Worm (Caenorhabditis elegans): ENCODE measurements around the gene seb-3.
A peak's percentile ranks its signal among the peaks of the same experiment; 100 is the strongest.

The seb-3 gene

DNA sequence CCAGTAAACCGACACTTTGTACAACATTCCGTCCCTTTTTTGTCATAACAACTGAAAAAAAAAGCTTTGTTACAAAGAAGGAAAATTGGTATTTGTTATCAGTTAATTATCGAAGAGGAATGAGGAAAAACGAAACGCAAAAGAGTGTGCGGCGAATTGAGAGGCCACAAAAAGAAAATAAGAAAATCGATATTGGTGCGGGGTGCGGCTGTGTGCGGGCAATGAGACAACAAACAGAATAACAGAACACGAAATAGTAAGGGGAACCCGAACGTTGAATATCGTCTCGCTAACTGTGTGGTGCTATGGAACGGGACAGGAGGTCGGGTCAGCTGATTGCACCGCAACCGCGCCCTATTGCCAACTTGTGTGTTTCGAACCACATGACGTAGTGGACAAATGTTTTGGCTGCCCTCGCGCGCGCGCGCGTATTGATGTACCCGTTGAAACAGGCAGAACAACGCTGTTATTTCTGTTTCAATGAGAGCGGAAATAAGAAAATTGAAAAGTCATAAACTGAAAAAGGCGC is 14.5 kb downstream of the seb-3 start, which contains the start of gene C18B12.4 (continued):
- TF ChIP-seq unc-30 (tag; optimal IDR thresholded peaks at IDR 0.05) (no peak), C16A3.4 (tag; optimal IDR thresholded peaks at IDR 0.05) (peak; percentile 91), nhr-12 (tag; optimal IDR thresholded peaks at IDR 0.05) (no peak), ztf-4 (tag; optimal IDR thresholded peaks at IDR 0.05) (peak; percentile 71), egl-27 (tag; optimal IDR thresholded peaks at IDR 0.05) (no peak), ceh-88 (GFP tag; IDR thresholded peaks at IDR 0.05) (peak; percentile 74; the same call in 1 of the 2 replicates), nhr-28 (tag; optimal IDR thresholded peaks at IDR 0.05) (no peak), egl-13 (tag; optimal IDR thresholded peaks at IDR 0.05) (peak; percentile 25)

- TF ChIP-seq fkh-8 (tag; optimal IDR thresholded peaks at IDR 0.05) (peak; percentile 9), C34B4.2 (tag; optimal IDR thresholded peaks at IDR 0.05) (no peak), aly-2 (tag; optimal IDR thresholded peaks at IDR 0.05) (no peak), efl-3 (GFP tag; optimal IDR thresholded peaks at IDR 0.05) (no peak)
Observed at ce11 chrX:15041340-15041739, 15.2 kb downstream of the seb-3 start.

- TF ChIP-seq lin-14 (GFP tag; optimal IDR thresholded peaks at IDR 0.05): peak; percentile 31
- peak; percentile 23 for TF ChIP-seq blmp-1 (tag; optimal IDR thresholded peaks at IDR 0.05)
- TF ChIP-seq mdl-1 (tag; optimal IDR thresholded peaks at IDR 0.05): no peak
- TF ChIP-seq nhr-19 (GFP tag; conservative IDR thresholded peaks at IDR 0.05): no peak
- TF ChIP-seq nhr-85 (tag): peak; percentile 64
Observed at ce11 chrX:15042549-15042948, 16.4 kb downstream of the seb-3 start.

DNA sequence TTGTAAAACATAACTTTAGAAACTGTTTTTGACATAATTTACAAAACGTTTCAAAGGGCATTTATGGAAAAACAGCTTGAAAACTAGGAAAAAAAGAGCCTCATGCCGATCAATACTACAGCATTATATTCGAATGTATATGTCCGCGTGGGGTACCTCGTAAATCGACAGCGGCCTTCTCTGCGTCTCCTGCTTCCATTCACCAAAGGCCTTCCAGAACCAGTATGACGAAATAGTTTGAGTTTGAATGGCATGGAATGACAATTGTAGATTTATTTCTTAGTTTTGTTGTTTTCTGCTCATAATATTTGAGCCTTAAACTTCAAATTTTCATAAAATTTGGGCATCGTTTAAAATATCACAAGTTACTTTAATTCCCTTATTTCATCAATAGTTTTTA is 19.3 kb downstream of the seb-3 start:
- TF ChIP-seq skn-1 (tag; optimal IDR thresholded peaks at IDR 0.05): peak; percentile 49
- TF ChIP-seq lin-14 (GFP tag; optimal IDR thresholded peaks at IDR 0.05): peak; percentile 47
- TF ChIP-seq ceh-82 (tag; optimal IDR thresholded peaks at IDR 0.05): peak in 1 of 3 experiments; percentile 1
- TF ChIP-seq hpl-2 (GFP tag; optimal IDR thresholded peaks at IDR 0.05): no peak
- no peak for TF ChIP-seq Y116A8C.19 (tag; optimal IDR thresholded peaks at IDR 0.05; ENCODE audit: borderline replicate concordance)
- TF ChIP-seq zip-4 (GFP tag; optimal IDR thresholded peaks at IDR 0.05): peak; percentile 13
- no peak for TF ChIP-seq nhr-90 (tag; optimal IDR thresholded peaks at IDR 0.05; ENCODE audit: poor library complexity)
- TF ChIP-seq unc-86 (tag; optimal IDR thresholded peaks at IDR 0.05): no peak
- TF ChIP-seq lsy-2 (tag; optimal IDR thresholded peaks at IDR 0.05): no peak
- peak; percentile 1 for TF ChIP-seq mep-1 (tag; optimal IDR thresholded peaks at IDR 0.05)
- peak; percentile 15 for TF ChIP-seq nhr-71 (tag; optimal IDR thresholded peaks at IDR 0.05)
- TF ChIP-seq tbx-2 (tag; optimal IDR thresholded peaks at IDR 0.05): no peak
- TF ChIP-seq rnt-1 (tag; optimal IDR thresholded peaks at IDR 0.05): peak; percentile 9

DNA sequence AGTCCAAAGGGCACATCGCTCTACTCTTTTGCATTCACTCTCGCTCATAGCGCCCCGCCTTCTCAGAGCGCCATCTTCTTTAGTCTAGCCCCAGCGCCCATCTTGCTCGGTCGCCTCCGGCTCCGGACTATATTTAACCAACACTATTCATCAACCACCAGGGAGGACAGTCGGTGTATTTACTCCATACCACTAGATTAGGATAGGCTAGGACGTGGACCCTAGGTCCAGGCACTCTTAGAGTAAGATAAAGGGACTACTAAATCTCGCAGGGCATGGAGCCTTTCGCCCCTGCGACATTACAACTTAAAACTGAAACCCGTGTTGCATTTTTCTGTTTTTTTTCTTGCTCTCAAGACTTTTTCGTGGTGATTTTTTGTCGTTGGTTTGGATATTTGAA is 21.4 kb downstream of the seb-3 start:
- TF ChIP-seq nhr-90 (tag; optimal IDR thresholded peaks at IDR 0.05; ENCODE audit: poor library complexity): no peak
- no peak for TF ChIP-seq unc-98 (GFP tag; IDR thresholded peaks at IDR 0.05)
- no peak for TF ChIP-seq zip-4 (GFP tag; optimal IDR thresholded peaks at IDR 0.05)
- no peak for TF ChIP-seq nhr-84 (tag; optimal IDR thresholded peaks at IDR 0.05)
- TF ChIP-seq ztf-11 (tag; optimal IDR thresholded peaks at IDR 0.05): no peak
- no peak for TF ChIP-seq nhr-20 (tag; optimal IDR thresholded peaks at IDR 0.05)
- TF ChIP-seq vab-15 (tag; optimal IDR thresholded peaks at IDR 0.05): no peak

ce11 chrX:15050006-15050405 is 23.9 kb downstream of the seb-3 start:
- TF ChIP-seq xbp-1 (tag; optimal IDR thresholded peaks at IDR 0.05): no peak
